Worm (Caenorhabditis elegans) whole organism, L4 larva: Measurements from ENCODE around the gene F52C6.4.

Experiments
- ceh-28 ChIP-seq: fragments of 150-350 bp; optimal IDR thresholded peaks from 2 replicates; lab custom pipeline; 2014; ENCODE audit warnings: missing biosample characterization, missing genetic modification reagents, missing genetic modification characterization
- jun-1 ChIP-seq: fragments of 150-350 bp; optimal IDR thresholded peaks from 2 replicates; lab custom pipeline; 2014; ENCODE audit warnings: missing biosample characterization, missing genetic modification reagents, missing genetic modification characterization
- lir-3 ChIP-seq: sonication (generic microtip); optimal IDR thresholded peaks from 2 replicates; lab custom pipeline; 2016; ENCODE audit warnings: mild to moderate bottlenecking, missing genetic modification characterization, missing compliant biosample characterization
- nhr-77 ChIP-seq: fragments of 150-350 bp; optimal IDR thresholded peaks from 2 replicates; lab custom pipeline; 2014; ENCODE audit warnings: missing biosample characterization, missing genetic modification characterization

ce11 chrII:1875658-1876057 is 47.3 kb upstream of the F52C6.4 start, which contains the start of gene math-13:
- no peak for TF ChIP-seq jun-1
- TF ChIP-seq lir-3 (tag; lab: Kevin White, UChicago): no peak
- no peak for TF ChIP-seq nhr-77 (tag; lab: Kevin White, UChicago)
- no peak for TF ChIP-seq ceh-28
